Fruit fly (Drosophila melanogaster): ENCODE results near the gene CG32564.

- TF ChIP-seq CG9705 (GFP tag; optimal IDR thresholded peaks at IDR 0.05) = no peak
- TF ChIP-seq dmrt93B (GFP tag; optimal IDR thresholded peaks at IDR 0.05) = no peak
- TF ChIP-seq jim (GFP tag; optimal IDR thresholded peaks at IDR 0.05) = no peak
- no peak for TF ChIP-seq psq (GFP tag; optimal IDR thresholded peaks at IDR 0.05)
- TF ChIP-seq Rel (GFP tag; optimal IDR thresholded peaks at IDR 0.05) = no peak
- TF ChIP-seq Rel (tag; optimal IDR thresholded peaks at IDR 0.05) = no peak
- TF ChIP-seq Vsx2 (GFP tag; optimal IDR thresholded peaks at IDR 0.05; ENCODE audit: partially characterized antibody) = no peak
These were observed 49.5 kb downstream of the CG32564 start for dm6 chrX:17255677-17256076.
